Worm (Caenorhabditis elegans): Measurements from ENCODE around the gene srlf-3.

srlf-3 gene

ce11 chrIV:8534997-8535414 lies 47.7 kb downstream of the srlf-3 start:
- no peak for TF ChIP-seq flt-1 (GFP tag; IDR thresholded peaks at IDR 0.05)

- TF ChIP-seq flt-1 (GFP tag; IDR thresholded peaks at IDR 0.05) (no peak), ama-1 (optimal IDR thresholded peaks at IDR 0.05) (no peak), hmbx-1 (tag; optimal IDR thresholded peaks at IDR 0.05) (no peak), ceh-36 (tag; optimal IDR thresholded peaks at IDR 0.05) (no peak), tra-4 (tag; optimal IDR thresholded peaks at IDR 0.05) (no peak)
Measured at ce11 chrIV:8535946-8536345, 48.7 kb downstream of the srlf-3 start.

Data from whole organism, early embryonic.